Worm (Caenorhabditis elegans): ENCODE data around the gene C53A5.2.

ce11 chrV:14508005-14508521 is 14.9 kb downstream of the C53A5.2 start, which contains the start of gene R02D5.1:
- TF ChIP-seq mdl-1 (tag; optimal IDR thresholded peaks at IDR 0.05), result no peak
- TF ChIP-seq egl-27 (tag; optimal IDR thresholded peaks at IDR 0.05), result no peak
- no peak for TF ChIP-seq zag-1 (tag; optimal IDR thresholded peaks at IDR 0.05)
- no peak for TF ChIP-seq nhr-77 (tag; optimal IDR thresholded peaks at IDR 0.05)
- no peak for TF ChIP-seq nhr-23 (tag; optimal IDR thresholded peaks at IDR 0.05)
- TF ChIP-seq unc-39 (tag; optimal IDR thresholded peaks at IDR 0.05), result no peak
- TF ChIP-seq fkh-10 (GFP tag; optimal IDR thresholded peaks at IDR 0.05), result no peak

Measured in whole organism, L3 larva.